Worm (Caenorhabditis elegans): ENCODE data around the gene D2023.3.

- TF ChIP-seq dpl-1 (GFP tag; optimal IDR thresholded peaks at IDR 0.05) (no peak), gei-8 (GFP tag; optimal IDR thresholded peaks at IDR 0.05) (no peak), lin-15B (tag; optimal IDR thresholded peaks at IDR 0.05) (no peak), fkh-10 (GFP tag; optimal IDR thresholded peaks at IDR 0.05) (no peak), nhr-237 (tag; optimal IDR thresholded peaks at IDR 0.05) (no peak), mep-1 (tag; optimal IDR thresholded peaks at IDR 0.05) (no peak), pha-4 (GFP tag; IDR thresholded peaks at IDR 0.05) (no peak), pha-4 (tag; optimal IDR thresholded peaks at IDR 0.05) (no peak)
Measured at ce11 chrV:11776538-11776937, 35.3 kb downstream of the D2023.3 start, which contains the start of gene F55A11.6.

Data from whole organism, L4 larva.